Worm (Caenorhabditis elegans) whole organism, L1 larva: ENCODE results near the gene F53B7.7.

Experiments
- C16A3.4 ChIP-seq: fragments of 150-350 bp; optimal IDR thresholded peaks from 2 replicates; lab custom pipeline; 2014; ENCODE audit warnings: missing biosample characterization, missing genetic modification characterization
- C34B4.2 ChIP-seq: sonication (generic microtip); optimal IDR thresholded peaks from 2 replicates; lab custom pipeline; 2017; ENCODE audit warnings: mild to moderate bottlenecking, missing genetic modification characterization, missing compliant biosample characterization
- F16B12.6 ChIP-seq: fragments of 150-350 bp; optimal IDR thresholded peaks from 2 replicates; lab custom pipeline; 2014; ENCODE audit warnings: missing biosample characterization, missing genetic modification characterization
- Y116A8C.19 ChIP-seq: sonication (generic microtip); optimal IDR thresholded peaks from 2 replicates; lab custom pipeline; 2016; ENCODE audit warnings: missing compliant biosample characterization, missing genetic modification characterization, borderline replicate concordance
- aly-2 ChIP-seq: fragments of 150-350 bp; optimal IDR thresholded peaks from 2 replicates; lab custom pipeline; 2014; ENCODE audit warnings: missing biosample characterization, missing genetic modification characterization
- ama-1 ChIP-seq: fragments of 150-350 bp; optimal IDR thresholded peaks from 2 replicates; lab custom pipeline; 2014
- blmp-1 ChIP-seq: fragments of 150-350 bp; optimal IDR thresholded peaks from 2 replicates; lab custom pipeline; 2014; ENCODE audit warnings: missing biosample characterization, missing genetic modification characterization
- ceh-63 ChIP-seq: fragments of 200-800 bp; sonication (Bioruptor generic); optimal IDR thresholded peaks from 2 replicates; lab custom pipeline; 2018; ENCODE audit warnings: mild to moderate bottlenecking, missing genetic modification characterization, missing compliant biosample characterization
- ceh-8 ChIP-seq: fragments of 200-800 bp; sonication (Bioruptor generic); optimal IDR thresholded peaks from 2 replicates; lab custom pipeline; 2018; ENCODE audit warnings: mild to moderate bottlenecking, missing genetic modification characterization, moderate library complexity, missing compliant biosample characterization
- ceh-82 ChIP-seq, 3 experiments: fragments of 150-350 bp in 1 of 3; sonication (generic microtip) in 2 of 3; optimal IDR thresholded peaks; 2 replicates each; lab custom pipeline; 2014 to 2017; ENCODE audit warnings: missing biosample characterization in 3 of 3, missing genetic modification characterization in 3 of 3
- ceh-88 ChIP-seq: fragments of 200-800 bp; sonication (Bioruptor generic); IDR thresholded peaks from 2 replicates; pipeline ENCODE4 v1.3.6; 2022; ENCODE audit warnings: missing genetic modification characterization, missing compliant biosample characterization
- dsc-1 ChIP-seq: sonication (generic microtip); optimal IDR thresholded peaks from 2 replicates; lab custom pipeline; 2016; ENCODE audit warnings: mild to moderate bottlenecking, missing genetic modification characterization, missing compliant biosample characterization
- efl-1 ChIP-seq, 4 experiments: fragments of 150-350 bp; optimal IDR thresholded peaks in 3 of 4; peaks in 1 of 4; 1 replicate in 1 of 4; 2 replicates in 3 of 4; lab custom pipeline; 2014; ENCODE audit warnings: missing biosample characterization in 2 of 4, missing genetic modification characterization in 2 of 4, missing genetic modification reagents in 2 of 4
- efl-3 ChIP-seq: fragments of 200-800 bp; sonication (Bioruptor generic); optimal IDR thresholded peaks from 2 replicates; lab custom pipeline; 2018; ENCODE audit warnings: mild to moderate bottlenecking, missing genetic modification characterization, missing compliant biosample characterization
- egl-27 ChIP-seq, 2 experiments: fragments of 150-350 bp in 1 of 2; sonication (generic microtip); optimal IDR thresholded peaks; 3 replicates each; lab custom pipeline; 2017 to 2018; ENCODE audit warnings: missing biosample characterization in 2 of 2, missing genetic modification characterization in 2 of 2, missing genetic modification reagents in 2 of 2
- elt-2 ChIP-seq: sonication (generic microtip); optimal IDR thresholded peaks from 2 replicates; lab custom pipeline; 2016; ENCODE audit warnings: missing genetic modification characterization, mild to moderate bottlenecking, inconsistent platforms, missing compliant biosample characterization, missing genetic modification reagents
- elt-3 ChIP-seq, 6 experiments: fragments of 150-350 bp in 1 of 6; sonication (generic microtip); optimal IDR thresholded peaks; 2 replicates each; lab custom pipeline; 2017 to 2018; ENCODE audit warnings: missing biosample characterization in 6 of 6, missing genetic modification characterization in 6 of 6, inconsistent platforms in 1 of 6
- ets-5 ChIP-seq: fragments of 200-800 bp; sonication (Bioruptor generic); IDR thresholded peaks from 2 replicates; pipeline ENCODE4 v1.3.6; 2022; ENCODE audit warnings: missing genetic modification characterization, missing compliant biosample characterization
- fos-1 ChIP-seq: fragments of 150-350 bp; optimal IDR thresholded peaks from 2 replicates; lab custom pipeline; 2014; ENCODE audit warnings: missing biosample characterization, missing genetic modification characterization
- grh-1 ChIP-seq: fragments of 200-800 bp; sonication (Bioruptor generic); IDR thresholded peaks from 2 replicates; pipeline ENCODE4 v1.3.6; 2022; ENCODE audit warnings: missing genetic modification reagents, missing genetic modification characterization, missing compliant biosample characterization
- hlh-17 ChIP-seq: fragments of 200-800 bp; sonication (Bioruptor generic); optimal IDR thresholded peaks from 2 replicates; lab custom pipeline; 2018; ENCODE audit warnings: missing genetic modification characterization, mild to moderate bottlenecking, missing compliant biosample characterization, moderate library complexity, borderline replicate concordance
- hlh-4 ChIP-seq: sonication (generic microtip); optimal IDR thresholded peaks from 2 replicates; lab custom pipeline; 2016; ENCODE audit warnings: mild to moderate bottlenecking, missing genetic modification characterization, missing compliant biosample characterization
- hpl-2 ChIP-seq: fragments of 150-350 bp; optimal IDR thresholded peaks from 2 replicates; lab custom pipeline; 2014; ENCODE audit warnings: missing biosample characterization, missing genetic modification reagents, missing genetic modification characterization
- irx-1 ChIP-seq: sonication (generic microtip); optimal IDR thresholded peaks from 2 replicates; lab custom pipeline; 2016; ENCODE audit warnings: missing genetic modification characterization, missing compliant biosample characterization
- jun-1 ChIP-seq: fragments of 150-350 bp; optimal IDR thresholded peaks from 2 replicates; lab custom pipeline; 2014; ENCODE audit warnings: missing biosample characterization, missing genetic modification reagents, missing genetic modification characterization
- lin-13 ChIP-seq: fragments of 150-350 bp; optimal IDR thresholded peaks from 2 replicates; lab custom pipeline; 2014; ENCODE audit warnings: missing biosample characterization, missing genetic modification reagents, missing genetic modification characterization
- lin-14 ChIP-seq: fragments of 200-800 bp; sonication (Bioruptor generic); optimal IDR thresholded peaks from 2 replicates; lab custom pipeline; 2018; ENCODE audit warnings: mild to moderate bottlenecking, missing genetic modification characterization, moderate library complexity, missing compliant biosample characterization
- lin-15B ChIP-seq: fragments of 150-350 bp; sonication (generic microtip); optimal IDR thresholded peaks from 3 replicates; lab custom pipeline; 2014; ENCODE audit warnings: missing biosample characterization, missing genetic modification characterization
- lin-35 ChIP-seq, 2 experiments: fragments of 150-350 bp; optimal IDR thresholded peaks; 2 replicates each; lab custom pipeline; 2014; ENCODE audit warnings: missing biosample characterization in 2 of 2, missing genetic modification characterization in 2 of 2, missing genetic modification reagents in 2 of 2
- lsy-2 ChIP-seq, 2 experiments: fragments of 150-350 bp; optimal IDR thresholded peaks; 2 replicates each; lab custom pipeline; 2014; ENCODE audit warnings: missing biosample characterization in 2 of 2, missing genetic modification characterization in 2 of 2
- mab-9 ChIP-seq: fragments of 200-800 bp; sonication (Bioruptor generic); IDR thresholded peaks from 2 replicates; pipeline ENCODE4 v1.3.6; 2022; ENCODE audit warnings: missing genetic modification reagents, missing genetic modification characterization, missing compliant biosample characterization
- mep-1 ChIP-seq: fragments of 150-350 bp; optimal IDR thresholded peaks from 2 replicates; lab custom pipeline; 2014; ENCODE audit warnings: missing biosample characterization, missing genetic modification characterization
- nhr-20 ChIP-seq: sonication (generic microtip); optimal IDR thresholded peaks from 2 replicates; lab custom pipeline; 2016; ENCODE audit warnings: mild to moderate bottlenecking, missing genetic modification characterization, missing compliant biosample characterization
- nhr-237 ChIP-seq: fragments of 150-350 bp; optimal IDR thresholded peaks from 2 replicates; lab custom pipeline; 2014; ENCODE audit warnings: missing biosample characterization, missing genetic modification characterization
- nhr-47 ChIP-seq: sonication (generic microtip); optimal IDR thresholded peaks from 2 replicates; lab custom pipeline; 2016; ENCODE audit warnings: mild to moderate bottlenecking, missing genetic modification characterization, moderate library complexity, missing compliant biosample characterization
- nhr-71 ChIP-seq: sonication (generic microtip); optimal IDR thresholded peaks from 2 replicates; lab custom pipeline; 2016; ENCODE audit warnings: mild to moderate bottlenecking, missing genetic modification characterization, moderate library complexity, missing compliant biosample characterization
- nhr-77 ChIP-seq: fragments of 150-350 bp; optimal IDR thresholded peaks from 2 replicates; lab custom pipeline; 2014; ENCODE audit warnings: missing biosample characterization, missing genetic modification characterization
- nhr-85 ChIP-seq: sonication (generic microtip); peaks from one replicate; lab custom pipeline; 2016; ENCODE audit warnings: missing genetic modification characterization, inconsistent platforms, missing compliant biosample characterization
- nhr-90 ChIP-seq: sonication (generic microtip); optimal IDR thresholded peaks from 2 replicates; lab custom pipeline; 2016; ENCODE audit warnings: mild to moderate bottlenecking, missing genetic modification characterization, missing compliant biosample characterization; ENCODE audit not compliant: poor library complexity
- skn-1 ChIP-seq: fragments of 150-350 bp; optimal IDR thresholded peaks from 2 replicates; lab custom pipeline; 2014; ENCODE audit warnings: missing biosample characterization, missing genetic modification characterization
- snu-23 ChIP-seq: sonication (generic microtip); optimal IDR thresholded peaks from 2 replicates; lab custom pipeline; 2016; ENCODE audit warnings: missing genetic modification characterization, missing compliant biosample characterization
- sox-4 ChIP-seq: sonication (generic microtip); optimal IDR thresholded peaks from 2 replicates; lab custom pipeline; 2016; ENCODE audit warnings: missing genetic modification characterization, missing compliant biosample characterization
- sptf-1 ChIP-seq: fragments of 150-350 bp; optimal IDR thresholded peaks from 2 replicates; lab custom pipeline; 2014; ENCODE audit warnings: missing biosample characterization, missing genetic modification characterization
- sup-37 ChIP-seq: fragments of 200-800 bp; sonication (Bioruptor generic); optimal IDR thresholded peaks from 2 replicates; lab custom pipeline; 2018; ENCODE audit warnings: mild to moderate bottlenecking, missing genetic modification characterization, missing compliant biosample characterization
- tbx-2 ChIP-seq: sonication (generic microtip); optimal IDR thresholded peaks from 2 replicates; lab custom pipeline; 2016; ENCODE audit warnings: missing genetic modification characterization, missing compliant biosample characterization
- tlp-1 ChIP-seq: fragments of 150-350 bp; optimal IDR thresholded peaks from 2 replicates; lab custom pipeline; 2014; ENCODE audit warnings: missing biosample characterization, missing genetic modification characterization
- unc-62 ChIP-seq: fragments of 150-350 bp; optimal IDR thresholded peaks from 2 replicates; lab custom pipeline; 2014; ENCODE audit warnings: missing biosample characterization, missing genetic modification reagents, missing genetic modification characterization
- unc-86 ChIP-seq: sonication (generic microtip); optimal IDR thresholded peaks from 2 replicates; lab custom pipeline; 2016; ENCODE audit warnings: missing genetic modification characterization, missing compliant biosample characterization
- ztf-11 ChIP-seq, 2 experiments: sonication (generic microtip); optimal IDR thresholded peaks; 2 replicates each; lab custom pipeline; 2016 to 2017; ENCODE audit warnings: missing genetic modification characterization in 2 of 2, missing biosample characterization in 1 of 2, missing compliant biosample characterization in 1 of 2
- ztf-4 ChIP-seq: fragments of 150-350 bp; optimal IDR thresholded peaks from 2 replicates; lab custom pipeline; 2014; ENCODE audit warnings: missing biosample characterization, missing genetic modification characterization

Gene F53B7.7

ce11 chrV:10958322-10958900, 40.5 kb upstream of the F53B7.7 start, which contains the start of gene pigt-1:
Gene pigt-1, minus strand, starts transcription at chrV:10958821.
- TF ChIP-seq elt-3 (tag; optimal IDR thresholded peaks at IDR 0.05; lab: Kevin White, UChicago) (no peak), F16B12.6 (tag; lab: Kevin White, UChicago) (no peak), elt-2 (tag; lab: Kevin White, UChicago) (peak; percentile 15), nhr-20 (peak; percentile 15), sox-4 (no peak), aly-2 (tag; lab: Kevin White, UChicago) (peak; percentile 44), nhr-85 (tag; lab: Kevin White, UChicago) (peak; percentile 58), hlh-4 (tag; lab: Kevin White, UChicago) (no peak), nhr-237 (tag; lab: Kevin White, UChicago) (no peak), nhr-71 (tag; lab: Kevin White, UChicago) (peak; percentile 44), irx-1 (no peak), unc-62 (GFP tag; lab: Kevin White, UChicago) (no peak), lin-15B (tag; lab: Kevin White, UChicago) (no peak), skn-1 (tag; lab: Kevin White, UChicago) (no peak), efl-1 (optimal IDR thresholded peaks at IDR 0.05; lab: Kevin White, UChicago) (no peak), efl-1 (GFP tag; optimal IDR thresholded peaks at IDR 0.05 in 1 of 2; lab: Kevin White, UChicago) (peak in 1 of 2 experiments; percentile 89), ets-5 (no peak), snu-23 (GFP tag; lab: Kevin White, UChicago) (peak; percentile 14), ceh-82 (tag; optimal IDR thresholded peaks at IDR 0.05; lab: Kevin White, UChicago) (no peak), tlp-1 (tag; lab: Kevin White, UChicago) (no peak), nhr-47 (tag; lab: Kevin White, UChicago) (peak; percentile 35), ceh-88 (GFP tag; lab: Robert Waterston, UW) (no peak), hlh-17 (GFP tag; lab: Kevin White, UChicago) (no peak), hpl-2 (no peak), ceh-63 (GFP tag; lab: Kevin White, UChicago) (no peak), nhr-90 (tag; lab: Kevin White, UChicago) (peak; percentile 50), lsy-2 (tag; optimal IDR thresholded peaks at IDR 0.05; lab: Kevin White, UChicago) (peak in 1 of 2 experiments; percentile 22), tbx-2 (tag; lab: Kevin White, UChicago) (peak; percentile 20), ztf-4 (tag; lab: Kevin White, UChicago) (peak; percentile 33)

DNA sequence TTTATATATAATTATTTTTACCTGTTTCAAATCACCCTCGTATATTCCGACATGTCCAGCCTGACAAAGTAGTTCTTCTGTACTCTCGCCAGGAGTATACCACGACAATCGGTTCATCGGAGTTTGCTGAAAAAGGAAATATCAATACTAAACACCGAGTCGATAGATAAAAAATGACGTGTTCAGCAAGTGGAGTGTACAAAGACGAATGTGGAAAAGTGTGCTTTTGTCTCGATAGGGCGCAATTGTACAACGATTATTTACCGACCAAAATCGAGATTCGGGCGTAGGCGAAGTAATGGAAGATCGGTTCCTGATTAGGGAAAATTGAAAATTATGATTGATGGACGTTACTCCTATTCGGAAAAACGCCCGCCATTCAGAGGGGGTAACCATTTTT, 38.4 kb upstream of the F53B7.7 start, which contains the start of gene vps-36:
Gene vps-36, minus strand, starts transcription at position 126 of the 400 bp plus-strand sequence.
- TF ChIP-seq unc-86: no peak
- no peak for TF ChIP-seq fos-1
- no peak for TF ChIP-seq hlh-4 (tag; lab: Kevin White, UChicago)
- no peak for TF ChIP-seq C16A3.4 (tag; lab: Kevin White, UChicago)
- TF ChIP-seq efl-3 (GFP tag; lab: Kevin White, UChicago): no peak
- TF ChIP-seq egl-27 (tag; optimal IDR thresholded peaks at IDR 0.05; lab: Kevin White, UChicago): no peak
- TF ChIP-seq lin-14 (GFP tag; lab: Kevin White, UChicago): peak; percentile 8
- no peak for TF ChIP-seq grh-1 (GFP tag; lab: Robert Waterston, UW)
- no peak for TF ChIP-seq jun-1 (tag; lab: Kevin White, UChicago)
- TF ChIP-seq lin-13 (GFP tag; lab: Kevin White, UChicago): no peak
- no peak for TF ChIP-seq nhr-47 (tag; lab: Kevin White, UChicago)
- TF ChIP-seq Y116A8C.19 (tag; lab: Kevin White, UChicago): no peak
- no peak for TF ChIP-seq sup-37 (GFP tag; lab: Kevin White, UChicago)
- peak in 1 of 2 experiments; percentile 21 for TF ChIP-seq lin-35 (GFP tag; optimal IDR thresholded peaks at IDR 0.05; lab: Kevin White, UChicago)
- TF ChIP-seq ama-1: no peak
- peak; percentile 27 for TF ChIP-seq elt-2 (tag; lab: Kevin White, UChicago)
- no peak for TF ChIP-seq C34B4.2 (tag; lab: Kevin White, UChicago)
- no peak for TF ChIP-seq ceh-8
- no peak for TF ChIP-seq ztf-11 (tag; optimal IDR thresholded peaks at IDR 0.05; lab: Kevin White, UChicago)
- no peak for TF ChIP-seq mab-9
- peak; percentile 69 for TF ChIP-seq nhr-85 (tag; lab: Kevin White, UChicago)
- no peak for TF ChIP-seq ceh-63 (GFP tag; lab: Kevin White, UChicago)
- peak; percentile 40 for TF ChIP-seq blmp-1 (tag; lab: Kevin White, UChicago)
- TF ChIP-seq mep-1 (tag; lab: Kevin White, UChicago): no peak
- no peak for TF ChIP-seq dsc-1 (tag; lab: Kevin White, UChicago)
- TF ChIP-seq sptf-1 (tag; lab: Kevin White, UChicago): no peak
- no peak for TF ChIP-seq ceh-82 (tag; optimal IDR thresholded peaks at IDR 0.05; lab: Kevin White, UChicago)
- TF ChIP-seq lsy-2 (tag; optimal IDR thresholded peaks at IDR 0.05; lab: Kevin White, UChicago): no peak
- no peak for TF ChIP-seq nhr-71 (tag; lab: Kevin White, UChicago)
- TF ChIP-seq nhr-77 (tag; lab: Kevin White, UChicago): no peak
